Fruit fly (Drosophila melanogaster): Measurements from ENCODE around the gene CG31463.
A peak's percentile ranks its signal among the peaks of the same experiment; 100 is the strongest.

Gene CG31463

DNA sequence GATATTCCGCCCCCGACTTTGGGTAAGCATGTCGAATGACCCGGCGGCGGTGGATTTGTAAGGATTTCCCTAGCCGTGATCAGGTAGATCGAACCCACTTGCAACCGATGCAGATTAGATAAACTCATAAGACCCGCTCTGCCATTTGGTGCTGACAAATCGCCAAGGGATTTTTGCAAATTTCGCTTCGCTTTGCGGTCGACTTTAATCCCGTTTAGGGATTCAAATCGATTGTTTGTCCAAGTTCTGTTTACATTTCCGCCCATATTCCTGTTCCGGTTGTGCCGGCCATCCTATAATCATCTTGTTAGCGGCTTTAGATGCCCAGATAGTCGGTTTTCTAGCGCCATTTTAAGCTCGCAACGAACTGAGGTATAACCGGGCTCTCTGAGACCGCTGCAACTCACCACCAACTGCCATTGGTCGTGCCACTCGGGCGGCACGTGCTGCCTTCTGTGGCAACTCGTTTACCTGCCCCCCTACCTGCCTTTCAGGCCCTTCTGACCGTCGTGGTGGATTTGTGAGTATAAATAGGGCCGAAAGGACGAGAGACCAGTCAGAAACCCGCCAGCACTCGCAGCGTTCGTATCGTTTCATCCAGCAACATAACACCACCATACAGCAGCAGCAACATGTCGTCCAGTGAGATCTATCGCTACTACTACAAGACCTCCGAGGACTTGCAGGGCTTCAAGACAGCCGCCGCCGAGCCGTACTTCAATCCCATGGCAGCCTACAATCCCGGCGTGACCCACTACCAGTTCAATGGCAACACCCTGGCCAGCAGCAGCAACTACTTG, 14.4 kb upstream of the CG31463 start, which contains the start of gene ato:
TSS of gene ato (plus strand) at position 559 of the 800 bp plus-strand sequence.
- TF ChIP-seq CG13204 (GFP tag; optimal IDR thresholded peaks at IDR 0.05), result peak; percentile 18
- no peak for TF ChIP-seq CG17806 (tag; optimal IDR thresholded peaks at IDR 0.05)

DNA sequence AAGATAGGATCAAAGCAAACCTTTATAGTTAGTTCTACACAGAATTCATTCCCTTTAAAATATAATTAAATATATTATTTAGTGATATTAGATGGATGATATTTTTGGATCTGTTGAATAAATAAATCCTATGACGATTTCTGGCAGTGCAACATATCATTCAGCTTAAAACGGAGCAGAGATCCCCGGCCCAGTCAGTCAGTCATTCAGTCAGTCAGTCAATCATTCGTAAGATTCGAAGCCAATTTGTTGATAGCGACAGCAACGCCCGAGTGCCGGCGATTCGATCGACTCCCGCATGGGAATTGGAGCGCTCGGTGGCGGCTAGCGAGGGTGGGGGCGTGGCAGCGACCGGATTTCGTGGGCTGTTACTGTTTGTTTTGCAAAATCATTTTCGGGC, 12.2 kb upstream of the CG31463 start:
- no peak for TF ChIP-seq CG4496 (GFP tag; IDR thresholded peaks at IDR 0.05)
- TF ChIP-seq D1 (tag; optimal IDR thresholded peaks at IDR 0.05), result no peak
- TF ChIP-seq CG10348 (GFP tag; IDR thresholded peaks at IDR 0.05), result no peak
- TF ChIP-seq Ets98B (GFP tag; IDR thresholded peaks at IDR 0.05), result no peak
- TF ChIP-seq CG34367 (tag; optimal IDR thresholded peaks at IDR 0.05), result no peak
- TF ChIP-seq EcR (GFP tag; optimal IDR thresholded peaks at IDR 0.05), result no peak
- TF ChIP-seq CG8301 (tag; optimal IDR thresholded peaks at IDR 0.05), result no peak
- TF ChIP-seq Pif1A (GFP tag; optimal IDR thresholded peaks at IDR 0.05), result no peak
- TF ChIP-seq Pif1B (GFP tag; optimal IDR thresholded peaks at IDR 0.05), result no peak
- no peak for TF ChIP-seq CG17806 (tag; optimal IDR thresholded peaks at IDR 0.05)
- TF ChIP-seq CG32121 (GFP tag; IDR thresholded peaks at IDR 0.05), result no peak
- no peak for TF ChIP-seq CG13204 (GFP tag; optimal IDR thresholded peaks at IDR 0.05)
- TF ChIP-seq CG12605 (GFP tag; IDR thresholded peaks at IDR 0.05), result no peak
- TF ChIP-seq CG9948 (tag; optimal IDR thresholded peaks at IDR 0.05), result no peak
- no peak for TF ChIP-seq fd96Ca (GFP tag; IDR thresholded peaks at IDR 0.05)
- no peak for TF ChIP-seq gl (tag; optimal IDR thresholded peaks at IDR 0.05)

DNA sequence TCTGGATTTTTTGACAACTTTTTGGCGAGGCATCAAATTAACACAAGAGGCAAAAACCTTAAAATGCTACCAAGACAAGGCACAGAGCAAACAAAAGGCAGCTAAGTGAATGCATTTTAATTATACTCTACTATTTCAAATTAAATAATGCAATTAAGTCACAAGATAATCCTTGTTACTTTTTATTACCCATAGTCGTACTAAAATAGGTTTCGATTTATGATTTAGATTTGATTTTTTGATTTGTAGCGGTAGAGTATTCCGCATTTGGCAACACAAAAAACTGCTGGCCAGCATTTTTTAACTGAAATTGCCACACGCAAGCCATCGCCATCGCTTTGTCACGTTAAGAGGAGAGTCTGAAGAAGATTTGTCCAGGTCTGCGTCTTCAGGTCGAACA, 9.4 kb upstream of the CG31463 start:
- no peak for TF ChIP-seq Pif1B (GFP tag; optimal IDR thresholded peaks at IDR 0.05)
- TF ChIP-seq Snoo (tag; optimal IDR thresholded peaks at IDR 0.05), result peak; percentile 13

DNA sequence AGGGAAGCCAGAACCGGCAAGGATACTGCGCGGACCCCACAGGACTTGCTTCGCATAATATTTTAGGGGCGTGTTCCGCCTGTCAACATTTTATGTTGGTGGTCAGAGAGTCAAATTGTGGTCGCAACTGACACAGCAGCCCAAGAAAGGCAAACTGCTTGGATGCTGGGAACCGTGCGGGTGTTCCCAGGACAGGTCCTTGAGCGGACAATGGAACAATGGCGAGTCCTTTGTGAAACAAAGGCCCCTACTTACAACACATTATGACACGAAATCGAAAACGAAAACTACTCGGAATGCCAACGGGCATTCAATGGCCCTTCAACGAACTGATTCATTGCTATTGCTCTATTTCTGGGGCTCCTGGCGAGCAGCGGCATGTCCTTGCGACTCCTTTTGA, 7.9 kb upstream of the CG31463 start:
- no peak for TF ChIP-seq CG32121 (GFP tag; IDR thresholded peaks at IDR 0.05)
- no peak for TF ChIP-seq CG9948 (tag; optimal IDR thresholded peaks at IDR 0.05)
- no peak for TF ChIP-seq CG4496 (GFP tag; IDR thresholded peaks at IDR 0.05)
- TF ChIP-seq CG14655 (GFP tag; optimal IDR thresholded peaks at IDR 0.05), result no peak
- TF ChIP-seq CG10348 (GFP tag; IDR thresholded peaks at IDR 0.05), result no peak
- TF ChIP-seq CG15710 (tag; optimal IDR thresholded peaks at IDR 0.05), result no peak
- TF ChIP-seq gl (tag; optimal IDR thresholded peaks at IDR 0.05), result no peak
- TF ChIP-seq CG8301 (tag; optimal IDR thresholded peaks at IDR 0.05), result no peak
- TF ChIP-seq CG8159 (tag; optimal IDR thresholded peaks at IDR 0.05), result no peak
- TF ChIP-seq CG17806 (tag; optimal IDR thresholded peaks at IDR 0.05), result no peak
- TF ChIP-seq fd96Ca (GFP tag; IDR thresholded peaks at IDR 0.05), result no peak
- no peak for TF ChIP-seq Pif1A (GFP tag; optimal IDR thresholded peaks at IDR 0.05)
- TF ChIP-seq Snoo (tag; optimal IDR thresholded peaks at IDR 0.05), result no peak
- TF ChIP-seq Ets98B (GFP tag; IDR thresholded peaks at IDR 0.05), result no peak
- no peak for TF ChIP-seq EcR (GFP tag; optimal IDR thresholded peaks at IDR 0.05)
- no peak for TF ChIP-seq CG12605 (GFP tag; IDR thresholded peaks at IDR 0.05)
- no peak for TF ChIP-seq CG13204 (GFP tag; optimal IDR thresholded peaks at IDR 0.05)

DNA sequence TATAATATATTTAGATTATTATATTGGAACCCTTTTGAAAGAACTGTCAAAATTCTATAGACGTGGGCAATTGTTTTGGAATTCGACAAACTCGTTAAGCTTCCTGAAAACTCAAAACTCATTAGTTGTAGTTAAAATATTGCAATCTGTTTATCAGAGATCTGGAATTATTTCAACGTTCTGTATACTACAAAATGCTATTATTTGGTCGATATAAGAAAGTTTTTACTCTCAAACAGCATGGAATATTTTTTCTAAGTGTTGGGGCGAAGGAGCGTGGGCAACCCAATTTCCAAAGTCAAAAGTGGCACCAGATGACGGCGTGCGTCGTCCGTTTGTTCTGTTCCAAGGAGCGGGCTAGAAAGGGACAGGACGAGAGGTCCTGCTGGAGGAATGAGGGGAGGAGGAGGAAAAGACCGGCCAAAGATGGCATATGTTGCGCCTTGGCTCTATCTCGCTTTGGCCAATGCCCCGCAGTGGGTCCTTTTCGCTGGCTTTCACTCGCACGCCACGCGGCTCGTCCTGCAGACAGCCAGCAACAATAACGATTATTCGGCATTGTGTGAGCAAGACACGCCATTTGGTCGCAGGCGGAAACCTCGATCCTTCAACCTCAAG, 6.3 kb upstream of the CG31463 start:
- TF ChIP-seq CG15710 (tag; optimal IDR thresholded peaks at IDR 0.05) (no peak), CG4496 (GFP tag; IDR thresholded peaks at IDR 0.05) (no peak), Pif1A (GFP tag; optimal IDR thresholded peaks at IDR 0.05) (no peak), CG8301 (tag; optimal IDR thresholded peaks at IDR 0.05) (no peak), D1 (tag; optimal IDR thresholded peaks at IDR 0.05) (no peak), fd96Ca (GFP tag; IDR thresholded peaks at IDR 0.05) (no peak), CG17806 (tag; optimal IDR thresholded peaks at IDR 0.05) (no peak), CG10348 (GFP tag; IDR thresholded peaks at IDR 0.05) (no peak), CG8159 (tag; optimal IDR thresholded peaks at IDR 0.05) (no peak), Ets98B (GFP tag; IDR thresholded peaks at IDR 0.05) (no peak), CG32121 (GFP tag; IDR thresholded peaks at IDR 0.05) (no peak), Pif1B (GFP tag; optimal IDR thresholded peaks at IDR 0.05) (no peak), rn (GFP tag; IDR thresholded peaks at IDR 0.05) (no peak), Snoo (tag; optimal IDR thresholded peaks at IDR 0.05) (no peak), CG9948 (tag; optimal IDR thresholded peaks at IDR 0.05) (no peak), gl (tag; optimal IDR thresholded peaks at IDR 0.05) (no peak)

DNA sequence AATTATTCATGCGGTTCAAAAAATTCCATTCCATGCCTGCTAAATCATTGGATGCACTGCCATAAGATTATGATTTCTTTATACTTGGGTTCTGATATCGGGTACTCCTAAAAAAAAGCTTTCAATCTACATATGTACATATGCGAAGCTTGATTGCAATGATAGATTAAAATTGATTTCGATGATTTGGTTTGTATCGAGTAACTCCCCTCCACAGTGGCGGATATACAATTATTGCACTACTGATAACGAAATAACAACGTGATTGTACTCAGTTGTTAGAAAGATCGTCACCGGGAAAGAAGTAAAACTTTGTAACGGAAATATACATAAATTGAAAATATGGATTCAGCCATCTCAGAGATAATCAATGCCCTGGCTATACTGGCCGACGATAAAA, 4.4 kb upstream of the CG31463 start, which contains the start of gene Nazo:
TSS of gene Nazo (plus strand) at position 180 of the 400 bp plus-strand sequence.
- TF ChIP-seq fd96Ca (GFP tag; IDR thresholded peaks at IDR 0.05) (no peak), Ets98B (GFP tag; IDR thresholded peaks at IDR 0.05) (no peak), CG8301 (tag; optimal IDR thresholded peaks at IDR 0.05) (no peak), CG9948 (tag; optimal IDR thresholded peaks at IDR 0.05) (no peak), CG8159 (tag; optimal IDR thresholded peaks at IDR 0.05) (no peak), CG10348 (GFP tag; IDR thresholded peaks at IDR 0.05) (no peak), CG13204 (GFP tag; optimal IDR thresholded peaks at IDR 0.05) (no peak), CG15710 (tag; optimal IDR thresholded peaks at IDR 0.05) (no peak), EcR (GFP tag; optimal IDR thresholded peaks at IDR 0.05) (no peak)
